Worm (Caenorhabditis elegans) whole organism, early embryonic: ENCODE data around the gene F23H11.4.

Experiments
- ama-1 ChIP-seq: fragments of 150-350 bp; optimal IDR thresholded peaks from 2 replicates; lab custom pipeline; 2014
- hmbx-1 ChIP-seq: sonication (generic microtip); optimal IDR thresholded peaks from 2 replicates; lab custom pipeline; 2016; ENCODE audit warnings: mild to moderate bottlenecking, missing genetic modification characterization, missing compliant biosample characterization
- pes-1 ChIP-seq: fragments of 200-800 bp; sonication (Bioruptor generic); IDR thresholded peaks from 2 replicates; pipeline ENCODE4 v1.3.6; 2022; ENCODE audit warnings: missing genetic modification reagents, missing genetic modification characterization, missing compliant biosample characterization

ce11 chrIII:883595-883994 is 23.7 kb downstream of the F23H11.4 start:
- TF ChIP-seq pes-1 (no peak), hmbx-1 (no peak), ama-1 (no peak)
